Fruit fly (Drosophila melanogaster): Measurements from ENCODE around the gene Cpsf6.
A peak's percentile ranks its signal among the peaks of the same experiment; 100 is the strongest.

The Cpsf6 gene

DNA sequence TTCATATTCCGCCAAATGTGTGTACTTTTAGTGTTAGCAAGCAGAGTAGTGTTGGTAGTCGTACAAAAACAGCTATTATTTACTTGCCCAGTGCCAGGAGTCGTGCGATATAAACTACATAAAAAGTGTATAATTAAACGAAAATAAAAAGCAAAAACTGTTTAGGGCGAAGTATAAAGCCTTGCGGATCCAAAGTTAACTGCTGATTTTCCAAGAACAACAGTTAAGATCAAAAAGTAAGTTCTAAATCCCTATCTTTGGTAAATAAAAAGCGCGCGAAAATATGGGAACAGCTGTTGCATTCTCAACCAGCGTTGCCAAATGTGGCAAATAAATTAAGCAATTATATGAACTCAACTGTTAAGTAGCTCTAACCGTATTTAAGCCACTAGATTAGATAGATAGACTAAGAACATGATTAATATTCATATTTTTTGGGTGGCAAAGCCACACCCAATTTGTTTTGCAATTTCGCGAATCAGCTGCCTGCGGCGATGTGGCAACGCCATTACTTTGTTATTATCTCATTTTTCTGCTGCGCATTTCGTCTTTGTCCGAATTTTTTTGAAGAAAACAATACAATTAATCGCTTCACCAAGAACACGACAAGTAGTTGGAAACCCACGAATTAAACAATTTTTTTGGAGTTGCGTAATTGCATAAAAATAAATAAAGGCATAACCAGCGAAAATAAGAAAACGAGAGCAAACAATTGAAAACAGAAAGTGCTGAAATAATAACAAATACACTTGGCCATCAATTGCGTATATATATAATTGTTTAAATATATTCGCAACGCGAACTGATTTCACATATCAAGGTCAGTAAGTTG lies 25.2 kb upstream of the Cpsf6 start, which contains the start of the genes Prim1 and CG7083 (continued):
- TF ChIP-seq CG4318 (GFP tag; optimal IDR thresholded peaks at IDR 0.05) = no peak
- TF ChIP-seq CG10631 (GFP tag; optimal IDR thresholded peaks at IDR 0.05) = peak; percentile 68
- TF ChIP-seq CG11902 (GFP tag; optimal IDR thresholded peaks at IDR 0.05) = peak; percentile 1
- no peak for TF ChIP-seq spab (GFP tag; optimal IDR thresholded peaks at IDR 0.05)
- TF ChIP-seq dsx (GFP tag; optimal IDR thresholded peaks at IDR 0.05; ENCODE audit: poor library complexity, severe bottlenecking) = no peak
- TF ChIP-seq Blimp-1 (GFP tag; optimal IDR thresholded peaks at IDR 0.05) = peak; percentile 1
- no peak for TF ChIP-seq CG6276 (GFP tag; optimal IDR thresholded peaks at IDR 0.05)
- TF ChIP-seq Eip75B (GFP tag; optimal IDR thresholded peaks at IDR 0.05) = peak; percentile 74
- TF ChIP-seq CG6808 (GFP tag; optimal IDR thresholded peaks at IDR 0.05) = peak; percentile 54

DNA sequence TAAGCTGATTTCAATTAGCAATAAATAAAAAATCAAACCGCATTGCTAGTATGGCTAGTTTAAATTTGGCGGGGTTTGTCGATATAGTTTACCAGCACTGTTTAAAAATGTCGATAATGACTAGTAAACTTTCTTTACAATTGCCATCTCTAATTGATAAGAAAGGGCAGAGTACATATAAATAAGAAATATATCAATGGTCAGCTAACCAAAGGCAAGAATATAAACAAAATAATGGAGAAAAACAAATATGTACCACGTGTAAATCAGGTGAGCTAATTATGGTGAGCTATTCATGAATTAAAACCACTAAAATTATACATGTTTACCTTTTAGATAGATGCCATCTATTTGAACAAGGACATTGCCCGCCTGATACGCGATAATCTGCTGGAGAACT lies 23.6 kb upstream of the Cpsf6 start, which contains the start of gene Pex2:
TSS of gene Pex2 (plus strand) at position 131 of the 400 bp plus-strand sequence.
- TF ChIP-seq Hr4 (GFP tag; optimal IDR thresholded peaks at IDR 0.05) = no peak
- TF ChIP-seq Met (GFP tag; optimal IDR thresholded peaks at IDR 0.05) = peak; percentile 27
- peak; percentile 23 for TF ChIP-seq CG3919 (GFP tag; optimal IDR thresholded peaks at IDR 0.05)
- no peak for TF ChIP-seq Eip75B (GFP tag; optimal IDR thresholded peaks at IDR 0.05)
- peak; percentile 8 for TF ChIP-seq CG16779 (tag; optimal IDR thresholded peaks at IDR 0.05)
- no peak for TF ChIP-seq Sox14 (GFP tag; optimal IDR thresholded peaks at IDR 0.05)
- TF ChIP-seq svp (GFP tag) = peak; percentile 98
- no peak for TF ChIP-seq CG8632 (GFP tag; optimal IDR thresholded peaks at IDR 0.05)
- no peak for TF ChIP-seq acj6 (GFP tag; optimal IDR thresholded peaks at IDR 0.05)
- TF ChIP-seq CG6808 (GFP tag; optimal IDR thresholded peaks at IDR 0.05) = peak; percentile 52
- TF ChIP-seq Eip78C (GFP tag) = peak; percentile 79
- peak; percentile 75 for TF ChIP-seq fkh (GFP tag; optimal IDR thresholded peaks at IDR 0.05)
- no peak for TF ChIP-seq net (GFP tag; optimal IDR thresholded peaks at IDR 0.05)

DNA sequence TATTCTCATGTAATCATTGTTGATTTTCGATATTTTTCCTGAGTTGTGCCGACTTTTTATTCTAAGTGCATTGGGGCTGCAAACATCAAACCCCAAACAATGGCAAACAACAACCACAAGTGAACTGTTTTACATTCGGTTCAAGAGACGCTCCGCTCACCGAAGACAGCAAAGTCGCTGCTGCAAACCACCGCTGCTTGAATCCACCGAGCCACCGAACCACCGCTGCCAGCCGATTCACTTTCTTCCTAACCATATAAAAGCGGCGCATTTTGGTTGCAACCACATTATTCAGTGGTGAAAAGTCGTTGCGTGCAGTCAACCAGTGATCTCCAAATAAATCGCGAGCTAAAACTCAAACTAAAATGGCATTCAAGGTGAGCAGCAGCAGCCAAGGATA lies 21.1 kb upstream of the Cpsf6 start, which contains the start of gene Cpr66Cb:
TSS of gene Cpr66Cb (plus strand) at position 301 of the 400 bp plus-strand sequence.
- TF ChIP-seq CG32006 (GFP tag; optimal IDR thresholded peaks at IDR 0.05) (peak; percentile 53), CG11294 (GFP tag; IDR thresholded peaks at IDR 0.05) (no peak), eg (GFP tag; IDR thresholded peaks at IDR 0.05) (0 out of 3 replicates have a peak, but pooled peaks have one; percentile 16), Lpt (GFP tag; optimal IDR thresholded peaks at IDR 0.05) (peak; percentile 7)

DNA sequence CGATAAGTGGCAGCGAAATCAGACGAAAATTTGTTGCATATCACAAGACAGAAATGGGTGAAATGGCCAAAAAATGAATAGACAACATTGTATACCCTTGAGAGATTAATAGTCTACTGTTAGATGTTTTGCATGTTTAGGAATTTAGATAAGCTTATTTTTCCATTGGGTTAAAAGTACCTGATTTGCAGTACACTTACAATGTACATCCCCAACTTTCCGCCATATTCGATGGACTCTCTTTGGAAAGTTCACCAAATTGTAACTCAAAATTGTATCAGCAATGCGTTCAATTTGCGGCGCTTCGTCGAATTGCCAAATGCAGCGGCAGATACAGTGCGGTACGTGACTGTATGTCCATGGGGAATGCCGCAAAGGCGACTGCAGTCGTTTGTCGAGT lies 19.0 kb upstream of the Cpsf6 start:
- no peak for TF ChIP-seq Eip78C (GFP tag)
- TF ChIP-seq cyc (GFP tag; optimal IDR thresholded peaks at IDR 0.05) = no peak
- peak; percentile 60; the same call in 2 of the 3 replicates for TF ChIP-seq eg (GFP tag; IDR thresholded peaks at IDR 0.05)
- TF ChIP-seq CG15336 (GFP tag; IDR thresholded peaks at IDR 0.05) = 0 out of 2 replicates have a peak, but pooled peaks have one; percentile 21
- peak; percentile 25 for TF ChIP-seq CG4318 (GFP tag; optimal IDR thresholded peaks at IDR 0.05)
- peak; percentile 59; the same call in 2 of the 3 replicates for TF ChIP-seq CG8119 (GFP tag; IDR thresholded peaks at IDR 0.05)
- TF ChIP-seq Hr4 (GFP tag; optimal IDR thresholded peaks at IDR 0.05) = peak; percentile 48
- no peak for TF ChIP-seq CG31627 (GFP tag; optimal IDR thresholded peaks at IDR 0.05)
- no peak for TF ChIP-seq CG8319 (GFP tag; optimal IDR thresholded peaks at IDR 0.05)
- no peak for TF ChIP-seq acj6 (GFP tag; optimal IDR thresholded peaks at IDR 0.05)
- TF ChIP-seq CG6276 (GFP tag; optimal IDR thresholded peaks at IDR 0.05) = peak; percentile 39
- no peak for TF ChIP-seq CG3919 (GFP tag; optimal IDR thresholded peaks at IDR 0.05)
- TF ChIP-seq Hr38 (GFP tag; optimal IDR thresholded peaks at IDR 0.05) = no peak
- TF ChIP-seq CG7368 (GFP tag; optimal IDR thresholded peaks at IDR 0.05) = no peak
- TF ChIP-seq CG32006 (GFP tag; optimal IDR thresholded peaks at IDR 0.05) = peak; percentile 35

DNA sequence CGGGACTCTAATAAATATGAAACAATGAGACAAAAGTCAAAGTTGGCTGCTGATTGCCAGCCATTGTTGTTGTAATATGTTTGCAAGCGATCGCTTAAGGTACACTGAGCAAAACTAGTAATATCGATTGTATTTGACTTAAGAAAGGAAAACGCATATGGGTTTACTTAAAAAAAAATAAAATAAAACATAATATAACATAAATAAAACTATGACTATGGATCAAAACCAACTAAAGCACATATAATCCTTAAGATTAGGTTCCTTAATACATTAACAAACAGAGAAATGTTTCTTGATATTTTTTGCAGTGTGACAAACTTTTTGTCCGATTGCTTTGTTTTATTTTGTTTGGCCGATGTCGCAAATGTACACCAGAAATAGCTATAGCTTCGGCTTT lies 18.3 kb upstream of the Cpsf6 start:
- 0 out of 2 replicates have a peak, but pooled peaks have one; percentile 27 for TF ChIP-seq CG15336 (GFP tag; IDR thresholded peaks at IDR 0.05)
- peak; percentile 61 for TF ChIP-seq CG6276 (GFP tag; optimal IDR thresholded peaks at IDR 0.05)
- TF ChIP-seq Smox (GFP tag; optimal IDR thresholded peaks at IDR 0.05) = no peak
- peak; percentile 41 for TF ChIP-seq Eip78C (GFP tag)
- TF ChIP-seq CG34406 (GFP tag; optimal IDR thresholded peaks at IDR 0.05) = no peak
- TF ChIP-seq CG31627 (GFP tag; optimal IDR thresholded peaks at IDR 0.05) = no peak
- TF ChIP-seq Hr39 (GFP tag; optimal IDR thresholded peaks at IDR 0.05) = no peak
- TF ChIP-seq Met (GFP tag; optimal IDR thresholded peaks at IDR 0.05) = no peak
- no peak for TF ChIP-seq fd59A (GFP tag; optimal IDR thresholded peaks at IDR 0.05)
- no peak for TF ChIP-seq CG3919 (GFP tag; optimal IDR thresholded peaks at IDR 0.05)
- TF ChIP-seq CG32006 (GFP tag; optimal IDR thresholded peaks at IDR 0.05) = peak; percentile 2
- TF ChIP-seq CG8119 (GFP tag; IDR thresholded peaks at IDR 0.05) = peak; percentile 58
- TF ChIP-seq Hr4 (GFP tag; optimal IDR thresholded peaks at IDR 0.05) = peak; percentile 36
